Fruit fly (Drosophila melanogaster) whole organism, embryonic: ENCODE measurements around the gene kibra.

Experiments used
- Aef1 ChIP-seq: fragments of 200-800 bp; sonication (Bioruptor generic); IDR thresholded peaks from 3 replicates; pipeline ENCODE4 v1.3.6; 2022; ENCODE audit warnings: missing biosample characterization, missing genetic modification characterization
- CG10543 ChIP-seq: fragments of 200-800 bp; sonication (Bioruptor generic); optimal IDR thresholded peaks from 3 replicates; lab custom pipeline; 2017; ENCODE audit warnings: missing biosample characterization, mild to moderate bottlenecking, missing genetic modification characterization, moderate library complexity
- CG10979 ChIP-seq: fragments of 200-800 bp; sonication (Bioruptor generic); optimal IDR thresholded peaks from 2 replicates; lab custom pipeline; 2018; ENCODE audit warnings: missing biosample characterization, mild to moderate bottlenecking, missing genetic modification characterization, moderate library complexity
- CG1233 ChIP-seq: fragments of 200-800 bp; sonication (Bioruptor generic); optimal IDR thresholded peaks from 4 replicates; lab custom pipeline; 2018; ENCODE audit warnings: missing biosample characterization, mild to moderate bottlenecking, missing genetic modification characterization
- CG12769 ChIP-seq: fragments of 200-800 bp; sonication (Bioruptor generic); optimal IDR thresholded peaks from 2 replicates; lab custom pipeline; 2019; ENCODE audit warnings: missing biosample characterization, mild to moderate bottlenecking, missing genetic modification characterization, moderate library complexity
- CG15269 ChIP-seq: fragments of 200-800 bp; sonication (Bioruptor generic); optimal IDR thresholded peaks from 2 replicates; lab custom pipeline; 2018; ENCODE audit warnings: missing biosample characterization, mild to moderate bottlenecking, missing genetic modification characterization, moderate library complexity
- CG15514 ChIP-seq: fragments of 200-800 bp; sonication (Bioruptor generic); optimal IDR thresholded peaks from 3 replicates; lab custom pipeline; 2017; ENCODE audit warnings: missing biosample characterization, missing genetic modification characterization, mild to moderate bottlenecking, moderate library complexity, missing genetic modification reagents
- CG15601 ChIP-seq: fragments of 200-800 bp; sonication (Bioruptor generic); optimal IDR thresholded peaks from 3 replicates; lab custom pipeline; 2019; ENCODE audit warnings: missing biosample characterization, mild to moderate bottlenecking, missing genetic modification characterization, moderate library complexity
- CG1603 ChIP-seq: fragments of 200-800 bp; sonication (Bioruptor generic); optimal IDR thresholded peaks from 2 replicates; lab custom pipeline; 2019; ENCODE audit warnings: missing biosample characterization, mild to moderate bottlenecking, missing genetic modification characterization, moderate library complexity
- CG17359 ChIP-seq: fragments of 200-800 bp; sonication (Bioruptor generic); optimal IDR thresholded peaks from 3 replicates; lab custom pipeline; 2018; ENCODE audit warnings: missing biosample characterization, mild to moderate bottlenecking, missing genetic modification characterization, moderate library complexity
- CG17568 ChIP-seq: fragments of 200-800 bp; sonication (Bioruptor generic); optimal IDR thresholded peaks from 2 replicates; lab custom pipeline; 2018; ENCODE audit warnings: missing biosample characterization, mild to moderate bottlenecking, missing genetic modification characterization, moderate library complexity
- CG18599 ChIP-seq: fragments of 200-800 bp; sonication (Bioruptor generic); optimal IDR thresholded peaks from 3 replicates; lab custom pipeline; 2017; ENCODE audit warnings: missing biosample characterization, missing genetic modification characterization, mild to moderate bottlenecking, moderate library complexity, missing genetic modification reagents
- CG2202 ChIP-seq: fragments of 200-800 bp; sonication (Bioruptor generic); optimal IDR thresholded peaks from 2 replicates; lab custom pipeline; 2018; ENCODE audit warnings: missing biosample characterization, mild to moderate bottlenecking, missing genetic modification characterization
- CG31365 ChIP-seq: fragments of 200-800 bp; sonication (Bioruptor generic); optimal IDR thresholded peaks from 2 replicates; lab custom pipeline; 2018; ENCODE audit warnings: missing biosample characterization, mild to moderate bottlenecking, missing genetic modification characterization
- CG34376 ChIP-seq: fragments of 200-800 bp; sonication (Bioruptor generic); optimal IDR thresholded peaks from 2 replicates; lab custom pipeline; 2018; ENCODE audit warnings: missing biosample characterization, mild to moderate bottlenecking, missing genetic modification characterization
- CG3726 ChIP-seq: fragments of 200-800 bp; sonication (Bioruptor generic); IDR thresholded peaks from 3 replicates; pipeline ENCODE4, ENCODE4 v1.3.6; 2022; ENCODE audit warnings: missing biosample characterization, missing genetic modification characterization
- CG4730 ChIP-seq: fragments of 200-800 bp; sonication (Bioruptor generic); IDR thresholded peaks from 2 replicates; pipeline ENCODE4 v1.3.6; 2022; ENCODE audit warnings: missing biosample characterization, missing genetic modification characterization
- CG5245 ChIP-seq: fragments of 200-800 bp; sonication (Bioruptor generic); optimal IDR thresholded peaks from 3 replicates; lab custom pipeline; 2016; ENCODE audit warnings: missing biosample characterization, missing genetic modification characterization
- CG6175 ChIP-seq: fragments of 200-800 bp; sonication (Bioruptor generic); IDR thresholded peaks from 3 replicates; pipeline ENCODE4 v1.3.6; 2022; ENCODE audit warnings: missing biosample characterization, missing genetic modification characterization
- CG7839 ChIP-seq: fragments of 200-800 bp; sonication (Bioruptor generic); optimal IDR thresholded peaks from 3 replicates; lab custom pipeline; 2018; ENCODE audit warnings: missing biosample characterization, mild to moderate bottlenecking, missing genetic modification characterization, moderate library complexity
- CG7987 ChIP-seq: fragments of 200-800 bp; sonication (Bioruptor generic); optimal IDR thresholded peaks from 2 replicates; lab custom pipeline; 2018; ENCODE audit warnings: missing biosample characterization, mild to moderate bottlenecking, missing genetic modification characterization, moderate library complexity
- CG8290 ChIP-seq, 3 experiments: fragments of 200-800 bp; sonication (Bioruptor generic); optimal IDR thresholded peaks; 2 replicates each; lab custom pipeline; 2016 to 2019; ENCODE audit warnings: missing biosample characterization in 3 of 3, missing genetic modification characterization in 3 of 3, mild to moderate bottlenecking in 2 of 3, moderate library complexity in 1 of 3
- CG9727 ChIP-seq: fragments of 200-800 bp; sonication (Bioruptor generic); optimal IDR thresholded peaks from 3 replicates; lab custom pipeline; 2017; ENCODE audit warnings: missing biosample characterization, mild to moderate bottlenecking, missing genetic modification characterization
- Dek ChIP-seq: fragments of 200-800 bp; sonication (Bioruptor generic); optimal IDR thresholded peaks from 3 replicates; lab custom pipeline; 2019; ENCODE audit warnings: missing biosample characterization, mild to moderate bottlenecking, missing genetic modification characterization, moderate library complexity
- Eip74EF ChIP-seq, 2 experiments: fragments of 200-800 bp in 1 of 2; fragments of >200 bp in 1 of 2; sonication (Bioruptor generic) in 1 of 2; optimal IDR thresholded peaks; 2 replicates each; lab custom pipeline; 2017 to 2019; ENCODE audit warnings: missing biosample characterization in 2 of 2, missing genetic modification characterization in 2 of 2, mild to moderate bottlenecking in 1 of 2, moderate library complexity in 1 of 2
- H15 ChIP-seq: fragments of 200-800 bp; sonication (Bioruptor generic); IDR thresholded peaks from 3 replicates; pipeline ENCODE4 v1.3.6; 2022; ENCODE audit warnings: missing biosample characterization, missing genetic modification characterization
- Nf-YB ChIP-seq: fragments of 200-800 bp; sonication (Bioruptor generic); optimal IDR thresholded peaks from 3 replicates; lab custom pipeline; 2019; ENCODE audit warnings: missing biosample characterization, mild to moderate bottlenecking, missing genetic modification characterization, moderate library complexity
- Oaz ChIP-seq: fragments of 200-800 bp; sonication (Bioruptor generic); IDR thresholded peaks from 2 replicates; pipeline ENCODE4 v1.3.6; 2022; ENCODE audit warnings: missing biosample characterization, missing genetic modification characterization
- Stat92E ChIP-seq, 3 experiments: fragments of >200 bp in 2 of 3; fragments of 200-800 bp in 1 of 3; sonication (Bioruptor generic) in 1 of 3; optimal IDR thresholded peaks; 2 replicates each; lab custom pipeline; 2017 to 2019; ENCODE audit warnings: missing biosample characterization in 3 of 3, missing genetic modification characterization in 3 of 3, mild to moderate bottlenecking in 1 of 3, moderate library complexity in 1 of 3
- Vsx1 ChIP-seq: fragments of 200-800 bp; sonication (Bioruptor generic); optimal IDR thresholded peaks from 2 replicates; lab custom pipeline; 2017; ENCODE audit warnings: missing biosample characterization, mild to moderate bottlenecking, missing genetic modification characterization, missing genetic modification reagents
- ab ChIP-seq: fragments of 200-800 bp; sonication (Bioruptor generic); optimal IDR thresholded peaks from 2 replicates; lab custom pipeline; 2016; ENCODE audit warnings: missing biosample characterization, missing genetic modification characterization
- amos ChIP-seq: fragments of 200-800 bp; sonication (Bioruptor generic); IDR thresholded peaks from 2 replicates; pipeline ENCODE4 v1.3.6; 2022; ENCODE audit warnings: missing biosample characterization, missing genetic modification characterization; ENCODE audit not compliant: partially characterized antibody
- caup ChIP-seq: fragments of 200-800 bp; sonication (Bioruptor generic); optimal IDR thresholded peaks from 3 replicates; lab custom pipeline; 2017; ENCODE audit warnings: missing biosample characterization, mild to moderate bottlenecking, missing genetic modification characterization, moderate library complexity; ENCODE audit not compliant: severe bottlenecking
- dmrt11E ChIP-seq: fragments of 200-800 bp; sonication (Bioruptor generic); optimal IDR thresholded peaks from 3 replicates; lab custom pipeline; 2018; ENCODE audit warnings: missing biosample characterization, mild to moderate bottlenecking, missing genetic modification characterization, moderate library complexity
- en ChIP-seq: fragments of 200-800 bp; sonication (Bioruptor generic); optimal IDR thresholded peaks from 2 replicates; lab custom pipeline; 2016; ENCODE audit warnings: missing biosample characterization, missing genetic modification characterization
- eve ChIP-seq, 2 experiments: fragments of >200 bp; optimal IDR thresholded peaks; 2 replicates each; lab custom pipeline; 2017; ENCODE audit warnings: missing biosample characterization in 2 of 2, missing genetic modification characterization in 2 of 2
- exex ChIP-seq: fragments of 200-800 bp; sonication (Bioruptor generic); optimal IDR thresholded peaks from 4 replicates; lab custom pipeline; 2018; ENCODE audit warnings: missing biosample characterization, mild to moderate bottlenecking, missing genetic modification characterization, moderate library complexity
- hkb ChIP-seq, 2 experiments: fragments of 200-800 bp in 1 of 2; fragments of >200 bp in 1 of 2; sonication (Bioruptor generic) in 1 of 2; IDR thresholded peaks in 1 of 2; optimal IDR thresholded peaks in 1 of 2; 2 replicates each; pipeline versions ENCODE4 v1.3.6 to Lab custom; 2017 to 2022; ENCODE audit warnings: missing biosample characterization in 1 of 2, missing genetic modification characterization in 1 of 2
- mirr ChIP-seq: fragments of 200-800 bp; sonication (Bioruptor generic); optimal IDR thresholded peaks from 3 replicates; lab custom pipeline; 2018; ENCODE audit warnings: missing biosample characterization, mild to moderate bottlenecking, missing genetic modification characterization
- nau ChIP-seq: fragments of 200-800 bp; sonication (Bioruptor generic); optimal IDR thresholded peaks from 3 replicates; lab custom pipeline; 2017; ENCODE audit warnings: missing biosample characterization, mild to moderate bottlenecking, missing genetic modification characterization, missing genetic modification reagents
- nerfin-1 ChIP-seq: fragments of 200-800 bp; sonication (Bioruptor generic); optimal IDR thresholded peaks from 3 replicates; lab custom pipeline; 2019; ENCODE audit warnings: missing biosample characterization, mild to moderate bottlenecking, missing genetic modification characterization, moderate library complexity
- odd ChIP-seq: fragments of 200-800 bp; sonication (Bioruptor generic); optimal IDR thresholded peaks from 2 replicates; lab custom pipeline; 2017; ENCODE audit warnings: missing biosample characterization, mild to moderate bottlenecking, missing genetic modification characterization
- pan ChIP-seq, 4 experiments: fragments of >200 bp in 3 of 4; fragments of 200-800 bp in 1 of 4; sonication (Bioruptor generic) in 1 of 4; optimal IDR thresholded peaks in 3 of 4; IDR thresholded peaks in 1 of 4; 2 replicates each; pipeline versions ENCODE4 v1.3.6 to Lab custom; 2017 to 2022; ENCODE audit warnings: missing biosample characterization in 2 of 4, missing genetic modification characterization in 2 of 4, mixed read lengths in 1 of 4
- pros ChIP-seq: fragments of 200-800 bp; sonication (Bioruptor generic); optimal IDR thresholded peaks from 3 replicates; lab custom pipeline; 2019; ENCODE audit warnings: missing biosample characterization, mild to moderate bottlenecking, missing genetic modification characterization, moderate library complexity
- sd ChIP-seq: fragments of 200-800 bp; sonication (Bioruptor generic); optimal IDR thresholded peaks from 3 replicates; lab custom pipeline; 2018; ENCODE audit warnings: missing biosample characterization, mild to moderate bottlenecking, missing genetic modification characterization, moderate library complexity
- sens ChIP-seq: fragments of 200-800 bp; sonication (Bioruptor generic); peaks from one replicate; lab custom pipeline; 2016; ENCODE audit warnings: missing biosample characterization, missing genetic modification characterization
- wek ChIP-seq: fragments of 200-800 bp; sonication (Bioruptor generic); optimal IDR thresholded peaks from 3 replicates; lab custom pipeline; 2018; ENCODE audit warnings: missing biosample characterization, mild to moderate bottlenecking, missing genetic modification characterization, moderate library complexity

Gene kibra

DNA sequence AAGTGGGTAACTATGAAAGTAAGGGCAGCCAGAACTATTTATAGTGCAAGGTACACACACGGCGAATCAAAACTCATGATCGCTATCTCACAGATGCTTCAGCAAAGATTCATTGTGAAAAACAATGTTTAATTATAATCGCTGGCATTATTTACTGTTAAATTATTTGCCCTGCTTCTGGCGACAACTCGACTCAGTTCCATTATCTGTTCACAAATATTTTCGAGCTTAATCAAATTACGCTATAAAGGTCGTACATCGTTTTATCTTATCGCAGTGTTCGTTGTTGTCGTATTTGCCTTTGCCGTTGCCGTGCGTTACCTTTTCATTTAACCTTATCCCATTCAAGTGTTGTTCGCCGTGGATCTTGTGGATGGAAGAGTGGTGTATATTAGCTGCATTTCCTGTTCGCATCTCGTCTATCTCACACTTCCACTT lies 15.1 kb downstream of the kibra start (continued):
- no peak for TF ChIP-seq CG4730 (GFP tag; lab: Robert Waterston, UW)
- no peak for TF ChIP-seq amos (GFP tag; lab: Robert Waterston, UW)
- TF ChIP-seq CG7987 (GFP tag; lab: Kevin White, UChicago), result peak; percentile 61
- no peak for TF ChIP-seq CG6175
- TF ChIP-seq CG18599 (GFP tag; lab: Kevin White, UChicago), result peak; percentile 11
- no peak for TF ChIP-seq CG8290 (GFP tag; optimal IDR thresholded peaks at IDR 0.05; lab: Kevin White, UChicago)
- peak in 1 of 2 experiments; percentile 11 for TF ChIP-seq CG8290 (tag; optimal IDR thresholded peaks at IDR 0.05; lab: Kevin White, UChicago)
- peak in 1 of 2 experiments; percentile 78 for TF ChIP-seq eve (GFP tag; optimal IDR thresholded peaks at IDR 0.05; lab: Kevin White, UChicago)
- no peak for TF ChIP-seq Nf-YB
- peak; percentile 4 for TF ChIP-seq CG15514 (GFP tag; lab: Kevin White, UChicago)
- peak; percentile 35 for TF ChIP-seq nau
- TF ChIP-seq CG3726, result no peak
- TF ChIP-seq CG12769 (tag; lab: Kevin White, UChicago), result peak; percentile 3
- TF ChIP-seq pros (GFP tag; lab: Kevin White, UChicago), result no peak
- no peak for TF ChIP-seq CG10979 (tag; lab: Kevin White, UChicago)
- peak; percentile 7 for TF ChIP-seq odd
- TF ChIP-seq CG15269 (tag; lab: Kevin White, UChicago), result peak; percentile 10
- TF ChIP-seq Stat92E (GFP tag; optimal IDR thresholded peaks at IDR 0.05; lab: Kevin White, UChicago), result no peak
- peak in 1 of 2 experiments; percentile 36 for TF ChIP-seq Eip74EF (GFP tag; optimal IDR thresholded peaks at IDR 0.05; lab: Kevin White, UChicago)
- no peak for TF ChIP-seq Aef1 (GFP tag; lab: Robert Waterston, UW)
- TF ChIP-seq CG7839 (tag; lab: Kevin White, UChicago), result no peak
- peak; percentile 90 for TF ChIP-seq exex (tag; lab: Kevin White, UChicago)
- TF ChIP-seq CG31365 (tag; lab: Kevin White, UChicago), result peak; percentile 3
- TF ChIP-seq CG15601 (tag; lab: Kevin White, UChicago), result no peak
- peak; percentile 29 for TF ChIP-seq CG9727
- no peak for TF ChIP-seq pan (optimal IDR thresholded peaks at IDR 0.05; lab: Kevin White, UChicago)
- no peak for TF ChIP-seq pan (GFP tag; optimal IDR thresholded peaks at IDR 0.05 in 1 of 2, IDR thresholded peaks at IDR 0.05 in 1 of 2)
- no peak for TF ChIP-seq H15 (GFP tag; lab: Robert Waterston, UW)
- peak; percentile 36 for TF ChIP-seq CG17568 (GFP tag; lab: Kevin White, UChicago)
- TF ChIP-seq ab (GFP tag; lab: Kevin White, UChicago), result no peak
- peak; percentile 61 for TF ChIP-seq Vsx1 (GFP tag; lab: Kevin White, UChicago)
- TF ChIP-seq en (GFP tag; lab: Kevin White, UChicago), result peak; percentile 8
- peak; percentile 89 for TF ChIP-seq mirr (GFP tag; lab: Kevin White, UChicago)
- peak; percentile 16 for TF ChIP-seq CG2202
- peak; percentile 33 for TF ChIP-seq wek (GFP tag; lab: Kevin White, UChicago)
- peak; percentile 40 for TF ChIP-seq CG1233 (GFP tag; lab: Kevin White, UChicago)
- peak; percentile 11 for TF ChIP-seq CG5245 (GFP tag; lab: Kevin White, UChicago)
- peak; percentile 4 for TF ChIP-seq dmrt11E (tag; lab: Kevin White, UChicago)
- peak; percentile 61 for TF ChIP-seq CG34376 (GFP tag; lab: Kevin White, UChicago)
- peak; percentile 2 for TF ChIP-seq CG17359
- TF ChIP-seq nerfin-1 (tag; lab: Kevin White, UChicago), result peak; percentile 6
- no peak for TF ChIP-seq hkb (optimal IDR thresholded peaks at IDR 0.05; lab: Kevin White, UChicago)
- 0 out of 2 replicates have a peak, but pooled peaks have one; percentile 25 for TF ChIP-seq hkb (GFP tag; IDR thresholded peaks at IDR 0.05; lab: Robert Waterston, UW)
- peak; percentile 85 for TF ChIP-seq sd (tag; lab: Kevin White, UChicago)
- TF ChIP-seq sens (GFP tag; lab: Kevin White, UChicago), result peak; percentile 65
- TF ChIP-seq caup (GFP tag; lab: Kevin White, UChicago), result peak; percentile 30
- TF ChIP-seq CG1603, result peak; percentile 13
- no peak for TF ChIP-seq Dek (tag; lab: Kevin White, UChicago)
- peak; percentile 46 for TF ChIP-seq CG10543
- TF ChIP-seq Oaz (GFP tag; lab: Robert Waterston, UW), result no peak
